Fruit fly (Drosophila melanogaster) whole organism, embryonic: ENCODE measurements around the gene Ank.

Source experiments
- Blimp-1 ChIP-seq: fragments of 200-800 bp; sonication (Bioruptor generic); optimal IDR thresholded peaks from 3 replicates; lab custom pipeline; 2018; ENCODE audit warnings: missing biosample characterization, missing genetic modification characterization, mild to moderate bottlenecking, moderate library complexity, missing genetic modification reagents
- CG10147 ChIP-seq: fragments of 200-800 bp; sonication (Bioruptor generic); optimal IDR thresholded peaks from 2 replicates; lab custom pipeline; 2019; ENCODE audit warnings: missing biosample characterization, mild to moderate bottlenecking, missing genetic modification characterization, moderate library complexity
- CG10431 ChIP-seq: fragments of 200-800 bp; sonication (Bioruptor generic); optimal IDR thresholded peaks from 3 replicates; lab custom pipeline; 2018; ENCODE audit warnings: missing biosample characterization, mild to moderate bottlenecking, missing genetic modification characterization
- CG11247 ChIP-seq: fragments of 200-800 bp; sonication (Bioruptor generic); IDR thresholded peaks from 2 replicates; pipeline ENCODE4 v1.3.6; 2022; ENCODE audit warnings: missing biosample characterization, missing genetic modification characterization
- CG1233 ChIP-seq: fragments of 200-800 bp; sonication (Bioruptor generic); optimal IDR thresholded peaks from 4 replicates; lab custom pipeline; 2018; ENCODE audit warnings: missing biosample characterization, mild to moderate bottlenecking, missing genetic modification characterization
- CG13775 ChIP-seq: fragments of 200-800 bp; sonication (Bioruptor generic); optimal IDR thresholded peaks from 3 replicates; lab custom pipeline; 2017; ENCODE audit warnings: missing biosample characterization, mild to moderate bottlenecking, missing genetic modification characterization
- CG15479 ChIP-seq: fragments of 200-800 bp; sonication (Bioruptor generic); optimal IDR thresholded peaks from 3 replicates; lab custom pipeline; 2019; ENCODE audit warnings: missing biosample characterization, mild to moderate bottlenecking, missing genetic modification characterization, moderate library complexity
- CG15696 ChIP-seq: fragments of 200-800 bp; sonication (Bioruptor generic); optimal IDR thresholded peaks from 2 replicates; lab custom pipeline; 2019; ENCODE audit warnings: missing biosample characterization, mild to moderate bottlenecking, missing genetic modification characterization, moderate library complexity
- CG17186 ChIP-seq: fragments of 200-800 bp; sonication (Bioruptor generic); optimal IDR thresholded peaks from 3 replicates; lab custom pipeline; 2017; ENCODE audit warnings: missing biosample characterization, missing genetic modification reagents, missing genetic modification characterization
- CG17361 ChIP-seq: fragments of 200-800 bp; sonication (Bioruptor generic); IDR thresholded peaks from 3 replicates; pipeline ENCODE4 v1.3.6; 2022; ENCODE audit warnings: missing biosample characterization, missing genetic modification characterization
- CG17829 ChIP-seq: fragments of 200-800 bp; optimal IDR thresholded peaks from 2 replicates; lab custom pipeline; 2019; ENCODE audit warnings: missing biosample characterization, mild to moderate bottlenecking, missing genetic modification characterization, moderate library complexity
- CG18262 ChIP-seq: fragments of 200-800 bp; optimal IDR thresholded peaks from 3 replicates; lab custom pipeline; 2019; ENCODE audit warnings: missing biosample characterization, mild to moderate bottlenecking, missing genetic modification characterization, moderate library complexity
- CG2120 ChIP-seq: fragments of 200-800 bp; sonication (Bioruptor generic); optimal IDR thresholded peaks from 3 replicates; lab custom pipeline; 2016; ENCODE audit warnings: missing biosample characterization, missing genetic modification characterization
- CG2199 ChIP-seq: fragments of 200-800 bp; sonication (Bioruptor generic); IDR thresholded peaks from 3 replicates; pipeline ENCODE4 v1.3.6; 2022; ENCODE audit warnings: missing biosample characterization, missing genetic modification characterization
- CG2678 ChIP-seq: fragments of 200-800 bp; sonication (Bioruptor generic); optimal IDR thresholded peaks from 3 replicates; lab custom pipeline; 2019; ENCODE audit warnings: missing biosample characterization, mild to moderate bottlenecking, missing genetic modification characterization, moderate library complexity
- CG33213 ChIP-seq: fragments of 200-800 bp; sonication (Bioruptor generic); optimal IDR thresholded peaks from 3 replicates; lab custom pipeline; 2016; ENCODE audit warnings: missing biosample characterization, missing genetic modification characterization
- CG3995 ChIP-seq: fragments of 200-800 bp; sonication (Bioruptor generic); optimal IDR thresholded peaks from 3 replicates; lab custom pipeline; 2016; ENCODE audit warnings: missing biosample characterization, missing genetic modification characterization
- CG4282 ChIP-seq: fragments of 200-800 bp; sonication (Bioruptor generic); optimal IDR thresholded peaks from 2 replicates; lab custom pipeline; 2016; ENCODE audit warnings: missing biosample characterization, missing genetic modification characterization
- CG4424 ChIP-seq: fragments of 200-800 bp; sonication (Bioruptor generic); optimal IDR thresholded peaks from 3 replicates; lab custom pipeline; 2016; ENCODE audit warnings: missing biosample characterization, missing genetic modification characterization
- CG6683 ChIP-seq: fragments of 200-800 bp; sonication (Bioruptor generic); optimal IDR thresholded peaks from 2 replicates; lab custom pipeline; 2017; ENCODE audit warnings: missing biosample characterization, mild to moderate bottlenecking, missing genetic modification characterization, missing genetic modification reagents
- CG7357 ChIP-seq: fragments of 200-800 bp; sonication (Bioruptor generic); IDR thresholded peaks from 3 replicates; pipeline ENCODE4 v1.3.6; 2022; ENCODE audit warnings: missing biosample characterization, missing genetic modification characterization
- CG8089 ChIP-seq: fragments of 200-800 bp; sonication (Bioruptor generic); optimal IDR thresholded peaks from 3 replicates; lab custom pipeline; 2016; ENCODE audit warnings: missing biosample characterization, missing genetic modification characterization
- CG9437 ChIP-seq: fragments of 200-800 bp; sonication (Bioruptor generic); optimal IDR thresholded peaks from 2 replicates; lab custom pipeline; 2018; ENCODE audit warnings: missing biosample characterization, mild to moderate bottlenecking, missing genetic modification characterization
- Dfd ChIP-seq, 2 experiments: fragments of >200 bp; optimal IDR thresholded peaks; 2 replicates each; lab custom pipeline; 2017; ENCODE audit warnings: missing biosample characterization in 2 of 2, missing genetic modification characterization in 2 of 2
- HHEX ChIP-seq: fragments of 200-800 bp; sonication (Bioruptor generic); optimal IDR thresholded peaks from 3 replicates; lab custom pipeline; 2017; ENCODE audit warnings: missing biosample characterization, mild to moderate bottlenecking, missing genetic modification characterization, missing genetic modification reagents
- Hey ChIP-seq: fragments of 200-800 bp; sonication (Bioruptor generic); optimal IDR thresholded peaks from 3 replicates; lab custom pipeline; 2018; ENCODE audit warnings: missing biosample characterization, mild to moderate bottlenecking, missing genetic modification characterization
- Hmx ChIP-seq: fragments of 200-800 bp; sonication (Bioruptor generic); optimal IDR thresholded peaks from 2 replicates; lab custom pipeline; 2016; ENCODE audit warnings: missing biosample characterization, missing genetic modification characterization
- Lhr ChIP-seq: fragments of 200-800 bp; sonication (Bioruptor generic); optimal IDR thresholded peaks from 3 replicates; lab custom pipeline; 2017; ENCODE audit warnings: mild to moderate bottlenecking, missing biosample characterization, missing genetic modification reagents, missing genetic modification characterization
- Opbp ChIP-seq: fragments of 200-800 bp; sonication (Bioruptor generic); IDR thresholded peaks from 3 replicates; pipeline ENCODE4 v1.3.6; 2022; ENCODE audit warnings: missing biosample characterization, missing genetic modification characterization; ENCODE audit not compliant: partially characterized antibody
- PHDP ChIP-seq: fragments of 200-800 bp; sonication (Bioruptor generic); optimal IDR thresholded peaks from 3 replicates; lab custom pipeline; 2018; ENCODE audit warnings: missing biosample characterization, mild to moderate bottlenecking, missing genetic modification characterization, moderate library complexity
- Rx ChIP-seq: fragments of 200-800 bp; sonication (Bioruptor generic); IDR thresholded peaks from 2 replicates; pipeline ENCODE4 v1.3.6; 2022; ENCODE audit warnings: missing biosample characterization, missing genetic modification characterization
- Spps ChIP-seq: fragments of 200-800 bp; sonication (Bioruptor generic); optimal IDR thresholded peaks from 2 replicates; lab custom pipeline; 2018; ENCODE audit warnings: missing biosample characterization, mild to moderate bottlenecking, missing genetic modification characterization
- amos ChIP-seq: fragments of 200-800 bp; sonication (Bioruptor generic); IDR thresholded peaks from 2 replicates; pipeline ENCODE4 v1.3.6; 2022; ENCODE audit warnings: missing biosample characterization, missing genetic modification characterization; ENCODE audit not compliant: partially characterized antibody
- ara ChIP-seq: fragments of 200-800 bp; sonication (Bioruptor generic); IDR thresholded peaks from 2 replicates; pipeline ENCODE4 v1.3.6; 2022; ENCODE audit warnings: missing biosample characterization, missing genetic modification characterization
- en ChIP-seq: fragments of 200-800 bp; sonication (Bioruptor generic); optimal IDR thresholded peaks from 2 replicates; lab custom pipeline; 2016; ENCODE audit warnings: missing biosample characterization, missing genetic modification characterization
- jumu ChIP-seq: fragments of 200-800 bp; sonication (Bioruptor generic); optimal IDR thresholded peaks from 3 replicates; lab custom pipeline; 2016; ENCODE audit warnings: missing biosample characterization, missing genetic modification characterization
- lbe ChIP-seq: fragments of 200-800 bp; sonication (Bioruptor generic); optimal IDR thresholded peaks from 2 replicates; lab custom pipeline; 2016; ENCODE audit warnings: missing biosample characterization, mild to moderate bottlenecking, missing genetic modification characterization
- nom ChIP-seq: fragments of 200-800 bp; sonication (Bioruptor generic); optimal IDR thresholded peaks from 2 replicates; lab custom pipeline; 2017; ENCODE audit warnings: missing biosample characterization, missing genetic modification characterization, mild to moderate bottlenecking, moderate library complexity, missing genetic modification reagents
- otp ChIP-seq: fragments of 200-800 bp; sonication (Bioruptor generic); IDR thresholded peaks from 3 replicates; pipeline ENCODE4, ENCODE4 v1.3.6; 2022; ENCODE audit warnings: missing biosample characterization, missing genetic modification characterization
- pfk ChIP-seq: fragments of 200-800 bp; sonication (Bioruptor generic); optimal IDR thresholded peaks from 2 replicates; lab custom pipeline; 2018; ENCODE audit warnings: missing biosample characterization, mild to moderate bottlenecking, missing genetic modification characterization, moderate library complexity
- pho ChIP-seq: fragments of 200-800 bp; sonication (Bioruptor generic); optimal IDR thresholded peaks from 2 replicates; lab custom pipeline; 2016; ENCODE audit warnings: missing biosample characterization, missing genetic modification characterization
- pzg ChIP-seq: fragments of 200-800 bp; sonication (Bioruptor generic); optimal IDR thresholded peaks from 3 replicates; lab custom pipeline; 2018; ENCODE audit warnings: missing biosample characterization, mild to moderate bottlenecking, missing genetic modification characterization, moderate library complexity
- slou ChIP-seq: fragments of 200-800 bp; sonication (Bioruptor generic); optimal IDR thresholded peaks from 3 replicates; lab custom pipeline; 2016; ENCODE audit warnings: missing biosample characterization, missing genetic modification characterization
- slp2 ChIP-seq: fragments of 200-800 bp; sonication (Bioruptor generic); optimal IDR thresholded peaks from 2 replicates; lab custom pipeline; 2016; ENCODE audit warnings: missing biosample characterization, missing genetic modification characterization
- sug ChIP-seq: fragments of 200-800 bp; optimal IDR thresholded peaks from 2 replicates; lab custom pipeline; 2019; ENCODE audit warnings: missing biosample characterization, mild to moderate bottlenecking, missing genetic modification characterization, moderate library complexity
- tio ChIP-seq: fragments of 200-800 bp; sonication (Bioruptor generic); optimal IDR thresholded peaks from 2 replicates; lab custom pipeline; 2017; ENCODE audit warnings: missing biosample characterization, missing genetic modification characterization, inconsistent platforms
- trem ChIP-seq: fragments of 200-800 bp; optimal IDR thresholded peaks from 3 replicates; lab custom pipeline; 2019; ENCODE audit warnings: missing biosample characterization, mild to moderate bottlenecking, missing genetic modification characterization, moderate library complexity
- zen ChIP-seq: fragments of 200-800 bp; sonication (Bioruptor generic); optimal IDR thresholded peaks from 3 replicates; lab custom pipeline; 2018; ENCODE audit warnings: missing biosample characterization, mild to moderate bottlenecking, missing genetic modification characterization, moderate library complexity
- zen2 ChIP-seq: fragments of 200-800 bp; sonication (Bioruptor generic); IDR thresholded peaks from 3 replicates; pipeline ENCODE4 v1.3.6; 2022; ENCODE audit warnings: missing biosample characterization, missing genetic modification characterization; ENCODE audit not compliant: partially characterized antibody

The Ank gene

DNA sequence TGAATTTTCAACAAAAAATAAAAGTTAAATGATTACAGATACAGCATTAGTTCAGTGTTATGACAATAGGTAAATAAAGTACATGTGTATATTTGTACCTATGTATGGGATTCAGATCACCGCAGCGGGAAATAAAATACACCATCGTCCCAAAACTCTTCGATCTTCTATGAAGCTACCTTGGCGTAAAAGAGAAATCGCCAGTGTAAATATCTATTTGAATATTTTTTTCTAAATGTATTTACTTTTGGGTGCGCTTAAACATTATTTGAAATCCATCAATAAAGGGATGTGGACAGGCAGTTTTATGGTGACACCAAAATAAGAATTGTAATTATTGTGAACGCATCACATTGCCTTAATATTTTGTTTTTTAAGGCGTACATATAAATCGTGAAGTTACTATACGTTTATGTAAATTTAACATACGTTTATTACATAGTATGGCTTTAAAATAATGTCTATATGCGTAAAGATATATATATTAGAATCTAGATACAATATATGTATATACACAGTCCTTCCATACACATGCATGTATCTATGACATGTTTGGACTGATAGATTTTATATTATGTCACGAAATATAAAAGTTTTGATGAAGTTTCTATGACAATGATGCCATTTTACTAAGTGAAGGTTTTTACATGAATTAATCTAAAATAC, 2.4 kb upstream of the Ank start, which contains the start of gene anne (continued):
- TF ChIP-seq Opbp (GFP tag; lab: Robert Waterston, UW) = no peak
- peak; percentile 21 for TF ChIP-seq CG33213
- TF ChIP-seq slou (GFP tag; lab: Kevin White, UChicago) = peak; percentile 35
- peak; percentile 80 for TF ChIP-seq CG8089 (GFP tag; lab: Kevin White, UChicago)
- TF ChIP-seq CG13775 (GFP tag; lab: Kevin White, UChicago) = no peak
- TF ChIP-seq HHEX (GFP tag; lab: Kevin White, UChicago) = no peak
- TF ChIP-seq Hey = no peak
- TF ChIP-seq nom = peak; percentile 10
- peak; percentile 31 for TF ChIP-seq trem
- TF ChIP-seq zen = peak; percentile 65
- no peak for TF ChIP-seq CG15479 (GFP tag; lab: Kevin White, UChicago)
- TF ChIP-seq Lhr (GFP tag; lab: Kevin White, UChicago) = peak; percentile 70
- peak; percentile 16 for TF ChIP-seq CG4424
- peak; percentile 23 for TF ChIP-seq CG10431 (GFP tag; lab: Kevin White, UChicago)
- no peak for TF ChIP-seq Rx
- TF ChIP-seq lbe (GFP tag; lab: Kevin White, UChicago) = no peak
- TF ChIP-seq CG17829 (tag; lab: Kevin White, UChicago) = peak; percentile 23
- TF ChIP-seq CG17186 (GFP tag; lab: Kevin White, UChicago) = peak; percentile 53
- no peak for TF ChIP-seq jumu (GFP tag; lab: Kevin White, UChicago)
- TF ChIP-seq zen2 = no peak
- peak; percentile 12 for TF ChIP-seq pho (GFP tag; lab: Kevin White, UChicago)
- no peak for TF ChIP-seq CG11247 (GFP tag; lab: Robert Waterston, UW)
- no peak for TF ChIP-seq CG4282 (GFP tag; lab: Kevin White, UChicago)
- TF ChIP-seq slp2 (GFP tag; lab: Kevin White, UChicago) = no peak
- no peak for TF ChIP-seq tio (GFP tag; lab: Kevin White, UChicago)
- no peak for TF ChIP-seq ara
- no peak for TF ChIP-seq CG9437 (GFP tag; lab: Kevin White, UChicago)
- TF ChIP-seq sug = peak; percentile 29
- TF ChIP-seq Blimp-1 = no peak
- TF ChIP-seq CG2199 (GFP tag; lab: Robert Waterston, UW) = peak; percentile 83; the same call in 2 of the 3 replicates
- TF ChIP-seq otp (GFP tag; lab: Robert Waterston, UW) = no peak
- TF ChIP-seq Dfd (GFP tag; optimal IDR thresholded peaks at IDR 0.05; lab: Kevin White, UChicago) = peak in 1 of 2 experiments; percentile 9
- no peak for TF ChIP-seq CG2678 (tag; lab: Kevin White, UChicago)
- no peak for TF ChIP-seq CG6683 (GFP tag; lab: Kevin White, UChicago)
- TF ChIP-seq CG10147 = no peak
- no peak for TF ChIP-seq CG18262 (tag; lab: Kevin White, UChicago)
- peak; percentile 3 for TF ChIP-seq CG2120 (GFP tag; lab: Kevin White, UChicago)
- TF ChIP-seq CG7357 (GFP tag; lab: Robert Waterston, UW) = peak; percentile 97
- TF ChIP-seq CG1233 (GFP tag; lab: Kevin White, UChicago) = peak; percentile 4
- TF ChIP-seq en (GFP tag; lab: Kevin White, UChicago) = no peak
- no peak for TF ChIP-seq amos (GFP tag; lab: Robert Waterston, UW)
- peak; percentile 97 for TF ChIP-seq pfk (GFP tag; lab: Kevin White, UChicago)
- peak; percentile 21 for TF ChIP-seq CG15696 (tag; lab: Kevin White, UChicago)
- no peak for TF ChIP-seq PHDP
- no peak for TF ChIP-seq Hmx (GFP tag; lab: Kevin White, UChicago)
- TF ChIP-seq CG3995 (GFP tag; lab: Kevin White, UChicago) = peak; percentile 62
- 0 out of 3 replicates have a peak, but pooled peaks have one; percentile 36 for TF ChIP-seq CG17361
- TF ChIP-seq Spps (tag; lab: Kevin White, UChicago) = no peak
- TF ChIP-seq pzg (GFP tag; lab: Kevin White, UChicago) = peak; percentile 86
